Worm (Caenorhabditis elegans) whole organism, L3 larva: Measurements from ENCODE around the gene C36E8.6.

Experiments
- ceh-9 ChIP-seq: sonication (generic microtip); optimal IDR thresholded peaks from 2 replicates; lab custom pipeline; 2018; ENCODE audit warnings: missing biosample characterization, missing genetic modification characterization
- fos-1 ChIP-seq: fragments of 150-350 bp; optimal IDR thresholded peaks from 2 replicates; lab custom pipeline; 2014; ENCODE audit warnings: missing biosample characterization, missing genetic modification characterization
- jun-1 ChIP-seq: fragments of 150-350 bp; optimal IDR thresholded peaks from 2 replicates; lab custom pipeline; 2014; ENCODE audit warnings: missing biosample characterization, missing genetic modification reagents, missing genetic modification characterization
- nhr-12 ChIP-seq: fragments of 150-350 bp; optimal IDR thresholded peaks from 2 replicates; lab custom pipeline; 2014; ENCODE audit warnings: missing biosample characterization, missing genetic modification characterization
- nhr-76 ChIP-seq: fragments of 150-350 bp; sonication (generic microtip); optimal IDR thresholded peaks from 5 replicates; lab custom pipeline; 2014; ENCODE audit warnings: missing biosample characterization, missing genetic modification characterization
- pha-4 ChIP-seq: fragments of 150-350 bp; optimal IDR thresholded peaks from 2 replicates; lab custom pipeline; 2014; ENCODE audit warnings: missing biosample characterization, missing genetic modification reagents, missing genetic modification characterization
- pqm-1 ChIP-seq: fragments of 150-350 bp; optimal IDR thresholded peaks from 2 replicates; lab custom pipeline; 2017; ENCODE audit warnings: missing biosample characterization, missing genetic modification characterization, inconsistent platforms
- unc-39 ChIP-seq: sonication (generic microtip); optimal IDR thresholded peaks from 4 replicates; lab custom pipeline; 2017; ENCODE audit warnings: missing biosample characterization, missing genetic modification characterization
- ztf-11 ChIP-seq: fragments of 150-350 bp; optimal IDR thresholded peaks from 2 replicates; lab custom pipeline; 2014; ENCODE audit warnings: missing biosample characterization, missing genetic modification characterization

ce11 chrIII:4028061-4028460 lies 40.2 kb downstream of the C36E8.6 start, which contains the start of gene T02C12.5:
- no peak for TF ChIP-seq pqm-1
- TF ChIP-seq nhr-12 (tag; lab: Kevin White, UChicago), result no peak
- TF ChIP-seq nhr-76 (tag; lab: Kevin White, UChicago), result no peak
- TF ChIP-seq ceh-9 (tag; lab: Kevin White, UChicago), result no peak
- no peak for TF ChIP-seq ztf-11 (tag; lab: Kevin White, UChicago)
- no peak for TF ChIP-seq pha-4 (tag; lab: Kevin White, UChicago)
- no peak for TF ChIP-seq unc-39 (tag; lab: Kevin White, UChicago)
- no peak for TF ChIP-seq jun-1 (tag; lab: Kevin White, UChicago)
- TF ChIP-seq fos-1 (tag; lab: Kevin White, UChicago), result no peak
